Worm (Caenorhabditis elegans) whole organism, midembryonic: ENCODE results near the gene Y22D7AL.4.

Experiments used
- T22C8.4 ChIP-seq: fragments of 200-800 bp; sonication (Bioruptor generic); IDR thresholded peaks from 2 replicates; pipeline ENCODE4 v1.3.6; 2022; ENCODE audit warnings: missing genetic modification characterization, missing compliant biosample characterization
- cog-1 ChIP-seq: sonication (generic microtip); optimal IDR thresholded peaks from 2 replicates; lab custom pipeline; 2016; ENCODE audit warnings: missing genetic modification characterization, missing compliant biosample characterization

DNA sequence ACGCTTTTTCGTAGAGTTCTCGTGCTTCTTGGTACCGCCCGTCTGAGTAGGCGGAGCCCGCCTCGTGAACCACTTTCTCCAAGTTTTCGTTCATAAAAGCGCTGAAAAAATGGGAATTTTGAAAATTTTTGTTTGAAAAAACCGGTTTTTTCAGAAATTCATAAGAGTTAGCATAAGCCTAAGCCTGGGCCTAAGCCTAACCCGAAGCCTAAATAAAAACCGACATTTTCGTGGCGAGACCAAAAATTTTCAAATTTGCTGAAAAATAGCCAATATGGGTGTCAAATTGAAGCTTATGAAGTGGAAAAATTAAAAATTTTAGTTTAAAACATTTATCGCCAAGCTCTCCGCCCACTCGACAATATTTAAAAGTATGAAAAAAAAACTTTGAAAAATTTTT lies 12.5 kb upstream of the Y22D7AL.4 start, which contains the start of gene Y22D7AL.9:
- TF ChIP-seq T22C8.4 (GFP tag; lab: Robert Waterston, UW) (no peak), cog-1 (tag; lab: Kevin White, UChicago) (no peak)
